Fruit fly (Drosophila melanogaster) whole organism, embryonic: Measurements from ENCODE around the gene CG14965.

Experiments used
- Abd-B ChIP-seq: fragments of 200-800 bp; sonication (Bioruptor generic); optimal IDR thresholded peaks from 2 replicates; lab custom pipeline; 2018; ENCODE audit warnings: missing biosample characterization, mild to moderate bottlenecking, missing genetic modification characterization, moderate library complexity
- Ada2b ChIP-seq: fragments of 200-800 bp; sonication (Bioruptor generic); IDR thresholded peaks from 2 replicates; pipeline ENCODE4 v1.3.6; 2022; ENCODE audit warnings: missing biosample characterization, missing genetic modification characterization
- Atf6 ChIP-seq: fragments of 200-800 bp; sonication (Bioruptor generic); IDR thresholded peaks from 2 replicates; pipeline ENCODE4 v1.3.6; 2022; ENCODE audit warnings: missing biosample characterization, missing genetic modification characterization
- Blimp-1 ChIP-seq: fragments of 200-800 bp; sonication (Bioruptor generic); optimal IDR thresholded peaks from 3 replicates; lab custom pipeline; 2018; ENCODE audit warnings: missing biosample characterization, missing genetic modification characterization, mild to moderate bottlenecking, moderate library complexity, missing genetic modification reagents
- BtbVII ChIP-seq: fragments of 200-800 bp; sonication (Bioruptor generic); optimal IDR thresholded peaks from 3 replicates; lab custom pipeline; 2017; ENCODE audit warnings: missing biosample characterization, mild to moderate bottlenecking, missing genetic modification characterization
- CG11398 ChIP-seq: fragments of 200-800 bp; sonication (Bioruptor generic); optimal IDR thresholded peaks from 2 replicates; lab custom pipeline; 2016; ENCODE audit warnings: missing biosample characterization, missing genetic modification characterization
- CG12391 ChIP-seq: fragments of 200-800 bp; sonication (Bioruptor generic); optimal IDR thresholded peaks from 3 replicates; lab custom pipeline; 2018; ENCODE audit warnings: missing biosample characterization, mild to moderate bottlenecking, missing genetic modification characterization, moderate library complexity
- CG13123 ChIP-seq: fragments of 200-800 bp; sonication (Bioruptor generic); optimal IDR thresholded peaks from 2 replicates; lab custom pipeline; 2016; ENCODE audit warnings: missing biosample characterization, missing genetic modification characterization
- CG14965 ChIP-seq: fragments of 200-800 bp; sonication (Bioruptor generic); optimal IDR thresholded peaks from 2 replicates; lab custom pipeline; 2016; ENCODE audit warnings: missing biosample characterization, missing genetic modification characterization, borderline replicate concordance
- CG15479 ChIP-seq: fragments of 200-800 bp; sonication (Bioruptor generic); optimal IDR thresholded peaks from 3 replicates; lab custom pipeline; 2019; ENCODE audit warnings: missing biosample characterization, mild to moderate bottlenecking, missing genetic modification characterization, moderate library complexity
- CG15696 ChIP-seq: fragments of 200-800 bp; sonication (Bioruptor generic); optimal IDR thresholded peaks from 2 replicates; lab custom pipeline; 2019; ENCODE audit warnings: missing biosample characterization, mild to moderate bottlenecking, missing genetic modification characterization, moderate library complexity
- CG16815 ChIP-seq: fragments of 200-800 bp; sonication (Bioruptor generic); optimal IDR thresholded peaks from 3 replicates; lab custom pipeline; 2017; ENCODE audit warnings: missing biosample characterization, mild to moderate bottlenecking, missing genetic modification characterization
- CG17186 ChIP-seq: fragments of 200-800 bp; sonication (Bioruptor generic); optimal IDR thresholded peaks from 3 replicates; lab custom pipeline; 2017; ENCODE audit warnings: missing biosample characterization, missing genetic modification reagents, missing genetic modification characterization
- CG17829 ChIP-seq: fragments of 200-800 bp; optimal IDR thresholded peaks from 2 replicates; lab custom pipeline; 2019; ENCODE audit warnings: missing biosample characterization, mild to moderate bottlenecking, missing genetic modification characterization, moderate library complexity
- CG17912 ChIP-seq: fragments of 200-800 bp; sonication (Bioruptor generic); optimal IDR thresholded peaks from 2 replicates; lab custom pipeline; 2018; ENCODE audit warnings: missing biosample characterization, mild to moderate bottlenecking, missing genetic modification characterization
- CG2116 ChIP-seq: fragments of 200-800 bp; sonication (Bioruptor generic); optimal IDR thresholded peaks from 3 replicates; lab custom pipeline; 2018; ENCODE audit warnings: missing biosample characterization, mild to moderate bottlenecking, missing genetic modification characterization
- CG2199 ChIP-seq: fragments of 200-800 bp; sonication (Bioruptor generic); IDR thresholded peaks from 3 replicates; pipeline ENCODE4 v1.3.6; 2022; ENCODE audit warnings: missing biosample characterization, missing genetic modification characterization
- CG31365 ChIP-seq: fragments of 200-800 bp; sonication (Bioruptor generic); optimal IDR thresholded peaks from 2 replicates; lab custom pipeline; 2018; ENCODE audit warnings: missing biosample characterization, mild to moderate bottlenecking, missing genetic modification characterization
- CG4328 ChIP-seq: fragments of 200-800 bp; sonication (Bioruptor generic); optimal IDR thresholded peaks from 3 replicates; lab custom pipeline; 2017; ENCODE audit warnings: missing biosample characterization, missing genetic modification reagents, missing genetic modification characterization
- CG4730 ChIP-seq: fragments of 200-800 bp; sonication (Bioruptor generic); IDR thresholded peaks from 2 replicates; pipeline ENCODE4 v1.3.6; 2022; ENCODE audit warnings: missing biosample characterization, missing genetic modification characterization
- CG5180 ChIP-seq: fragments of 200-800 bp; sonication (Bioruptor generic); optimal IDR thresholded peaks from 3 replicates; lab custom pipeline; 2017; ENCODE audit warnings: missing biosample characterization, missing genetic modification characterization, mild to moderate bottlenecking, moderate library complexity, missing genetic modification reagents
- CG7786 ChIP-seq: fragments of 200-800 bp; sonication (Bioruptor generic); optimal IDR thresholded peaks from 2 replicates; lab custom pipeline; 2016; ENCODE audit warnings: missing biosample characterization, missing genetic modification characterization
- Dbx ChIP-seq: fragments of 200-800 bp; sonication (Bioruptor generic); IDR thresholded peaks from 3 replicates; pipeline ENCODE4 v1.3.6; 2022; ENCODE audit warnings: missing biosample characterization, missing genetic modification characterization
- Dip2 ChIP-seq: fragments of 200-800 bp; sonication (Bioruptor generic); IDR thresholded peaks from 2 replicates; pipeline ENCODE4 v1.3.6; 2022; ENCODE audit warnings: missing biosample characterization, missing genetic modification characterization
- Dp ChIP-seq: fragments of 200-800 bp; sonication (Bioruptor generic); optimal IDR thresholded peaks from 2 replicates; lab custom pipeline; 2018; ENCODE audit warnings: missing biosample characterization, mild to moderate bottlenecking, missing genetic modification characterization, moderate library complexity
- Fer1 ChIP-seq: fragments of 200-800 bp; sonication (Bioruptor generic); optimal IDR thresholded peaks from 2 replicates; lab custom pipeline; 2017; ENCODE audit warnings: missing biosample characterization, mild to moderate bottlenecking, missing genetic modification characterization
- H2.0 ChIP-seq: fragments of 200-800 bp; sonication (Bioruptor generic); IDR thresholded peaks from 2 replicates; pipeline ENCODE4 v1.3.6; 2022; ENCODE audit warnings: missing biosample characterization, missing genetic modification characterization
- Hmr ChIP-seq: fragments of 200-800 bp; sonication (Bioruptor generic); optimal IDR thresholded peaks from 3 replicates; lab custom pipeline; 2017; ENCODE audit warnings: mild to moderate bottlenecking, missing biosample characterization, missing genetic modification reagents, missing genetic modification characterization
- Max ChIP-seq: fragments of 200-800 bp; sonication (Bioruptor generic); optimal IDR thresholded peaks from 2 replicates; lab custom pipeline; 2016; ENCODE audit warnings: missing biosample characterization, mild to moderate bottlenecking, missing genetic modification characterization
- TFAM ChIP-seq: fragments of 200-800 bp; sonication (Bioruptor generic); optimal IDR thresholded peaks from 2 replicates; lab custom pipeline; 2017; ENCODE audit warnings: missing biosample characterization, missing genetic modification characterization, inconsistent platforms
- Usf ChIP-seq: fragments of 200-800 bp; sonication (Bioruptor generic); optimal IDR thresholded peaks from 2 replicates; lab custom pipeline; 2017; ENCODE audit warnings: missing genotype, missing biosample characterization, missing genetic modification characterization
- Vsx1 ChIP-seq: fragments of 200-800 bp; sonication (Bioruptor generic); optimal IDR thresholded peaks from 2 replicates; lab custom pipeline; 2017; ENCODE audit warnings: missing biosample characterization, mild to moderate bottlenecking, missing genetic modification characterization, missing genetic modification reagents
- ara ChIP-seq: fragments of 200-800 bp; sonication (Bioruptor generic); IDR thresholded peaks from 2 replicates; pipeline ENCODE4 v1.3.6; 2022; ENCODE audit warnings: missing biosample characterization, missing genetic modification characterization
- ase ChIP-seq: fragments of 200-800 bp; sonication (Bioruptor generic); IDR thresholded peaks from 3 replicates; pipeline ENCODE4 v1.3.6; 2022; ENCODE audit warnings: missing biosample characterization, missing genetic modification characterization
- bigmax ChIP-seq: fragments of 200-800 bp; sonication (Bioruptor generic); optimal IDR thresholded peaks from 2 replicates; lab custom pipeline; 2018; ENCODE audit warnings: missing biosample characterization, mild to moderate bottlenecking, missing genetic modification characterization
- dysf ChIP-seq: fragments of 200-800 bp; sonication (Bioruptor generic); IDR thresholded peaks from 3 replicates; pipeline ENCODE4 v1.3.6; 2022; ENCODE audit warnings: missing biosample characterization, missing genetic modification characterization
- hkb ChIP-seq, 2 experiments: fragments of 200-800 bp in 1 of 2; fragments of >200 bp in 1 of 2; sonication (Bioruptor generic) in 1 of 2; IDR thresholded peaks in 1 of 2; optimal IDR thresholded peaks in 1 of 2; 2 replicates each; pipeline versions ENCODE4 v1.3.6 to Lab custom; 2017 to 2022; ENCODE audit warnings: missing biosample characterization in 1 of 2, missing genetic modification characterization in 1 of 2
- kni ChIP-seq: fragments of 200-800 bp; sonication (Bioruptor generic); optimal IDR thresholded peaks from 3 replicates; lab custom pipeline; 2017; ENCODE audit warnings: mild to moderate bottlenecking, missing biosample characterization, missing genetic modification reagents, missing genetic modification characterization
- knrl ChIP-seq: fragments of 200-800 bp; sonication (Bioruptor generic); IDR thresholded peaks from 3 replicates; pipeline ENCODE4 v1.3.6; 2022; ENCODE audit warnings: missing biosample characterization, missing genetic modification characterization; ENCODE audit not compliant: partially characterized antibody
- mam ChIP-seq: fragments of 200-800 bp; sonication (Bioruptor generic); optimal IDR thresholded peaks from 3 replicates; lab custom pipeline; 2016; ENCODE audit warnings: missing biosample characterization, missing genetic modification characterization
- mld ChIP-seq: fragments of 200-800 bp; sonication (Bioruptor generic); IDR thresholded peaks from 3 replicates; pipeline ENCODE4 v1.3.6; 2022; ENCODE audit warnings: missing biosample characterization, missing genetic modification characterization; ENCODE audit not compliant: partially characterized antibody
- pb ChIP-seq: fragments of 200-800 bp; sonication (Bioruptor generic); optimal IDR thresholded peaks from 3 replicates; lab custom pipeline; 2016; ENCODE audit warnings: missing biosample characterization, missing genetic modification characterization
- row ChIP-seq: fragments of 200-800 bp; sonication (Bioruptor generic); IDR thresholded peaks from 3 replicates; pipeline ENCODE4 v1.3.6; 2022; ENCODE audit warnings: missing biosample characterization, missing genetic modification characterization
- sc ChIP-seq, 3 experiments: fragments of >200 bp in 2 of 3; fragments of 200-800 bp in 1 of 3; sonication (Bioruptor generic) in 1 of 3; optimal IDR thresholded peaks; 2 replicates in 2 of 3; 3 replicates in 1 of 3; lab custom pipeline; 2017; ENCODE audit warnings: mild to moderate bottlenecking in 1 of 3, missing biosample characterization in 1 of 3, missing genetic modification characterization in 1 of 3, missing genetic modification reagents in 1 of 3
- sob ChIP-seq: fragments of 200-800 bp; sonication (Bioruptor generic); IDR thresholded peaks from 2 replicates; pipeline ENCODE4 v1.3.6; 2022; ENCODE audit warnings: missing biosample characterization, missing genetic modification characterization
- stwl ChIP-seq: fragments of 200-800 bp; sonication (Bioruptor generic); optimal IDR thresholded peaks from 3 replicates; lab custom pipeline; 2018; ENCODE audit warnings: missing biosample characterization, mild to moderate bottlenecking, missing genetic modification characterization, moderate library complexity
- tin ChIP-seq: fragments of 200-800 bp; sonication (Bioruptor generic); optimal IDR thresholded peaks from 3 replicates; lab custom pipeline; 2016; ENCODE audit warnings: missing biosample characterization, missing genetic modification characterization
- zen2 ChIP-seq: fragments of 200-800 bp; sonication (Bioruptor generic); IDR thresholded peaks from 3 replicates; pipeline ENCODE4 v1.3.6; 2022; ENCODE audit warnings: missing biosample characterization, missing genetic modification characterization; ENCODE audit not compliant: partially characterized antibody

The CG14965 gene

DNA sequence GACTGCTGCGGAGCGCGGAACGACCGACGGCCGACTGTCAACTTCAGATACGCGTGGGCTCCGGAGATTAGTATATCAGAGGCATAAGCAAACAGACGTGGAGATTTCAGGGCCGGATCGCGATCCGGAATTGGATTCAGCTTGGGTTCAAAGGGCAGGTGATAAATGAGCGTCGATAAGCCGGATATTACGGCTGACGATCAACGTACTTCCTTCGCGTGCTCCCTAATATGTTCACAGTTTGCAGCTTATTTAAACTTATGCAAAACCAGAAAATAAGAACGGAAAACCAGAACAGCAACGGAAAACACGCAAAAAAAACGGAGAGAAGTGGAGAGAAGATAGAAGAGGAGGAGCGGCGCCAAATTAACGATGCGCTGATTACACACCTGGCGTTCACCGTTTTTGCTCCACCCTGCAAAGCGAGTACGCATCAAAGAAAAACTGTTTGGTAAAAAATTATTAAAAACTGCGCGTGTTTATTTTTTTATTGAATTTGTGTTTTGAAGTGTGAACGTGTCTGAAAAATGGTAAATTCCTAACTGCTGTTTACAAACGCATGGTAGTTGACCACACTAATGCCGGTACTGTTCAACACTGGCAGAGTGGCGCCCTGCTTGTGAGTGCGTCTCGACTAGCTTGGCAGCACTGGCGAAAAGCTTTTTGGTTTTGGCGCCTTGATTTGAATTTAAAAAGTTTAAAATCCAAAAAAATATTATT, 46.9 kb upstream of the CG14965 start, which contains the start of gene CG17746 (continued):
- TF ChIP-seq CG11398 (GFP tag; lab: Kevin White, UChicago): peak; percentile 4
- TF ChIP-seq Dip2 (GFP tag; lab: Robert Waterston, UW): no peak
- no peak for TF ChIP-seq CG4730 (GFP tag; lab: Robert Waterston, UW)
- TF ChIP-seq Fer1 (GFP tag; lab: Kevin White, UChicago): peak; percentile 46
- TF ChIP-seq CG12391 (tag; lab: Kevin White, UChicago): peak; percentile 32
- peak; percentile 76 for TF ChIP-seq mam
- no peak for TF ChIP-seq Ada2b (GFP tag; lab: Robert Waterston, UW)
- peak; percentile 54 for TF ChIP-seq CG17829 (tag; lab: Kevin White, UChicago)
- no peak for TF ChIP-seq CG16815 (GFP tag; lab: Kevin White, UChicago)
- TF ChIP-seq CG7786: peak; percentile 27
- TF ChIP-seq Dbx: peak; percentile 52; the same call in 2 of the 3 replicates
- no peak for TF ChIP-seq ara
- peak; percentile 99 for TF ChIP-seq Dp (GFP tag; lab: Kevin White, UChicago)
- TF ChIP-seq CG2199: no peak
- no peak for TF ChIP-seq CG4328
- peak; percentile 41 for TF ChIP-seq Max (GFP tag; lab: Kevin White, UChicago)
- TF ChIP-seq Atf6: no peak
- TF ChIP-seq CG14965 (GFP tag; lab: Kevin White, UChicago): no peak
- TF ChIP-seq pb (GFP tag; lab: Kevin White, UChicago): peak; percentile 14
- peak; percentile 100 for TF ChIP-seq stwl (tag; lab: Kevin White, UChicago)
- TF ChIP-seq bigmax (GFP tag; lab: Kevin White, UChicago): no peak
- TF ChIP-seq TFAM (GFP tag; lab: Kevin White, UChicago): no peak
- TF ChIP-seq H2.0 (GFP tag; lab: Robert Waterston, UW): 0 out of 2 replicates have a peak, but pooled peaks have one; percentile 9
- TF ChIP-seq CG13123: peak; percentile 39
- TF ChIP-seq tin: peak; percentile 45
- no peak for TF ChIP-seq kni (GFP tag; lab: Kevin White, UChicago)
- TF ChIP-seq row (GFP tag; lab: Robert Waterston, UW): no peak
- peak; percentile 39 for TF ChIP-seq CG2116
- no peak for TF ChIP-seq Usf (GFP tag; lab: Kevin White, UChicago)
- no peak for TF ChIP-seq CG5180
- peak; percentile 69 for TF ChIP-seq CG17912 (GFP tag; lab: Kevin White, UChicago)
- TF ChIP-seq sob (GFP tag; lab: Robert Waterston, UW): peak; percentile 67; the same call in 1 of the 2 replicates
- TF ChIP-seq CG31365 (tag; lab: Kevin White, UChicago): peak; percentile 35
- peak; percentile 0 for TF ChIP-seq BtbVII
- peak; percentile 37; the same call in 1 of the 3 replicates for TF ChIP-seq dysf (GFP tag; lab: Robert Waterston, UW)
- TF ChIP-seq ase: no peak
- no peak for TF ChIP-seq zen2
- peak; percentile 84 for TF ChIP-seq hkb (optimal IDR thresholded peaks at IDR 0.05; lab: Kevin White, UChicago)
- TF ChIP-seq hkb (GFP tag; IDR thresholded peaks at IDR 0.05; lab: Robert Waterston, UW): no peak
- no peak for TF ChIP-seq sc (optimal IDR thresholded peaks at IDR 0.05; lab: Kevin White, UChicago)
- TF ChIP-seq sc (GFP tag; optimal IDR thresholded peaks at IDR 0.05; lab: Kevin White, UChicago): no peak
- no peak for TF ChIP-seq CG15696 (tag; lab: Kevin White, UChicago)
- no peak for TF ChIP-seq Abd-B (GFP tag; lab: Kevin White, UChicago)
- peak; percentile 68 for TF ChIP-seq Hmr (GFP tag; lab: Kevin White, UChicago)
- TF ChIP-seq mld (GFP tag; lab: Robert Waterston, UW): no peak
- no peak for TF ChIP-seq Vsx1 (GFP tag; lab: Kevin White, UChicago)
- TF ChIP-seq Blimp-1 (GFP tag; lab: Kevin White, UChicago): no peak
- no peak for TF ChIP-seq CG15479 (GFP tag; lab: Kevin White, UChicago)
- peak; percentile 83 for TF ChIP-seq CG17186 (GFP tag; lab: Kevin White, UChicago)
- TF ChIP-seq knrl (GFP tag; lab: Robert Waterston, UW): peak; percentile 43; the same call in 1 of the 3 replicates
